Fruit fly (Drosophila melanogaster): ENCODE measurements around the gene CG3847.

dm6 chrX:6356748-6357397 is 10.0 kb downstream of the CG3847 start:
- TF ChIP-seq CTCF (optimal IDR thresholded peaks at IDR 0.05): no peak
- TF ChIP-seq CG8478 (optimal IDR thresholded peaks at IDR 0.05): no peak

Measured in S2 (cell line).